Fruit fly (Drosophila melanogaster) whole organism, embryonic: ENCODE data around the gene Or85b.
A peak's percentile ranks its signal among the peaks of the same experiment; 100 is the strongest.

Experiments
- Bdp1 ChIP-seq: fragments of 200-800 bp; sonication (Bioruptor generic); optimal IDR thresholded peaks from 3 replicates; lab custom pipeline; 2016; ENCODE audit warnings: missing biosample characterization, missing genetic modification characterization
- CG10267 ChIP-seq: fragments of 200-800 bp; sonication (Bioruptor generic); optimal IDR thresholded peaks from 2 replicates; lab custom pipeline; 2018; ENCODE audit warnings: missing biosample characterization, mild to moderate bottlenecking, missing genetic modification characterization, moderate library complexity
- CG10979 ChIP-seq: fragments of 200-800 bp; sonication (Bioruptor generic); optimal IDR thresholded peaks from 2 replicates; lab custom pipeline; 2018; ENCODE audit warnings: missing biosample characterization, mild to moderate bottlenecking, missing genetic modification characterization, moderate library complexity
- CG11560 ChIP-seq: fragments of 200-800 bp; sonication (Bioruptor generic); IDR thresholded peaks from 3 replicates; pipeline ENCODE4 v1.3.6; 2022; ENCODE audit warnings: missing biosample characterization, missing genetic modification characterization
- CG12104 ChIP-seq: fragments of 200-800 bp; sonication (Bioruptor generic); optimal IDR thresholded peaks from 3 replicates; lab custom pipeline; 2016; ENCODE audit warnings: missing biosample characterization, missing genetic modification characterization
- CG12219 ChIP-seq: fragments of 200-800 bp; sonication (Bioruptor generic); optimal IDR thresholded peaks from 3 replicates; lab custom pipeline; 2018; ENCODE audit warnings: missing biosample characterization, mild to moderate bottlenecking, missing genetic modification characterization
- CG1233 ChIP-seq: fragments of 200-800 bp; sonication (Bioruptor generic); optimal IDR thresholded peaks from 4 replicates; lab custom pipeline; 2018; ENCODE audit warnings: missing biosample characterization, mild to moderate bottlenecking, missing genetic modification characterization
- CG12769 ChIP-seq: fragments of 200-800 bp; sonication (Bioruptor generic); optimal IDR thresholded peaks from 2 replicates; lab custom pipeline; 2019; ENCODE audit warnings: missing biosample characterization, mild to moderate bottlenecking, missing genetic modification characterization, moderate library complexity
- CG14860 ChIP-seq: fragments of 200-800 bp; sonication (Bioruptor generic); IDR thresholded peaks from 3 replicates; pipeline ENCODE4 v1.3.6; 2022; ENCODE audit warnings: missing biosample characterization, missing genetic modification characterization; ENCODE audit not compliant: partially characterized antibody
- CG14965 ChIP-seq: fragments of 200-800 bp; sonication (Bioruptor generic); optimal IDR thresholded peaks from 2 replicates; lab custom pipeline; 2016; ENCODE audit warnings: missing biosample characterization, missing genetic modification characterization, borderline replicate concordance
- CG16863 ChIP-seq: fragments of 200-800 bp; sonication (Bioruptor generic); optimal IDR thresholded peaks from 3 replicates; lab custom pipeline; 2016; ENCODE audit warnings: missing biosample characterization, missing genetic modification characterization
- CG17328 ChIP-seq: fragments of 200-800 bp; sonication (Bioruptor generic); IDR thresholded peaks from 2 replicates; pipeline ENCODE4 v1.3.6; 2022; ENCODE audit warnings: missing biosample characterization, missing genetic modification characterization
- CG18476 ChIP-seq: fragments of 200-800 bp; sonication (Bioruptor generic); optimal IDR thresholded peaks from 2 replicates; lab custom pipeline; 2016; ENCODE audit warnings: missing biosample characterization, mild to moderate bottlenecking, missing genetic modification characterization
- CG18764 ChIP-seq: fragments of 200-800 bp; sonication (Bioruptor generic); optimal IDR thresholded peaks from 3 replicates; lab custom pipeline; 2016; ENCODE audit warnings: missing biosample characterization, missing genetic modification characterization
- CG2129 ChIP-seq: fragments of 200-800 bp; sonication (Bioruptor generic); IDR thresholded peaks from 2 replicates; pipeline ENCODE4 v1.3.6; 2022; ENCODE audit warnings: missing biosample characterization, missing genetic modification characterization; ENCODE audit not compliant: partially characterized antibody
- CG2202 ChIP-seq: fragments of 200-800 bp; sonication (Bioruptor generic); optimal IDR thresholded peaks from 2 replicates; lab custom pipeline; 2018; ENCODE audit warnings: missing biosample characterization, mild to moderate bottlenecking, missing genetic modification characterization
- CG33213 ChIP-seq: fragments of 200-800 bp; sonication (Bioruptor generic); optimal IDR thresholded peaks from 3 replicates; lab custom pipeline; 2016; ENCODE audit warnings: missing biosample characterization, missing genetic modification characterization
- CG3847 ChIP-seq: fragments of 200-800 bp; sonication (Bioruptor generic); IDR thresholded peaks from 2 replicates; pipeline ENCODE4 v1.3.6; 2022; ENCODE audit warnings: missing biosample characterization, missing genetic modification characterization
- CG4328 ChIP-seq: fragments of 200-800 bp; sonication (Bioruptor generic); optimal IDR thresholded peaks from 3 replicates; lab custom pipeline; 2017; ENCODE audit warnings: missing biosample characterization, missing genetic modification reagents, missing genetic modification characterization
- CG43689 ChIP-seq: fragments of 200-800 bp; sonication (Bioruptor generic); IDR thresholded peaks from 2 replicates; pipeline ENCODE4 v1.3.6; 2022; ENCODE audit warnings: missing biosample characterization, missing genetic modification characterization
- CG5245 ChIP-seq: fragments of 200-800 bp; sonication (Bioruptor generic); optimal IDR thresholded peaks from 3 replicates; lab custom pipeline; 2016; ENCODE audit warnings: missing biosample characterization, missing genetic modification characterization
- CG5953 ChIP-seq: fragments of 200-800 bp; sonication (Bioruptor generic); IDR thresholded peaks from 2 replicates; pipeline ENCODE4 v1.3.6; 2022; ENCODE audit warnings: missing biosample characterization, missing genetic modification characterization
- CG6175 ChIP-seq: fragments of 200-800 bp; sonication (Bioruptor generic); IDR thresholded peaks from 3 replicates; pipeline ENCODE4 v1.3.6; 2022; ENCODE audit warnings: missing biosample characterization, missing genetic modification characterization
- CG7271 ChIP-seq: fragments of 200-800 bp; sonication (Bioruptor generic); optimal IDR thresholded peaks from 2 replicates; lab custom pipeline; 2018; ENCODE audit warnings: missing biosample characterization, mild to moderate bottlenecking, missing genetic modification characterization, moderate library complexity
- CG7839 ChIP-seq: fragments of 200-800 bp; sonication (Bioruptor generic); optimal IDR thresholded peaks from 3 replicates; lab custom pipeline; 2018; ENCODE audit warnings: missing biosample characterization, mild to moderate bottlenecking, missing genetic modification characterization, moderate library complexity
- CG7928 ChIP-seq: fragments of 200-800 bp; sonication (Bioruptor generic); optimal IDR thresholded peaks from 2 replicates; lab custom pipeline; 2017; ENCODE audit warnings: missing biosample characterization, mild to moderate bottlenecking, missing genetic modification characterization
- CG7963 ChIP-seq: fragments of 200-800 bp; sonication (Bioruptor generic); IDR thresholded peaks from 3 replicates; pipeline ENCODE4 v1.3.6; 2022; ENCODE audit warnings: missing biosample characterization, missing genetic modification characterization; ENCODE audit not compliant: partially characterized antibody
- CG8478 ChIP-seq: fragments of >200 bp; optimal IDR thresholded peaks from 2 replicates; lab custom pipeline; 2018
- CG9609 ChIP-seq: fragments of 200-800 bp; sonication (Bioruptor generic); optimal IDR thresholded peaks from 3 replicates; lab custom pipeline; 2016; ENCODE audit warnings: missing biosample characterization, missing genetic modification characterization
- Doc3 ChIP-seq: fragments of 200-800 bp; sonication (Bioruptor generic); IDR thresholded peaks from 3 replicates; pipeline ENCODE4 v1.3.6; 2022; ENCODE audit warnings: missing biosample characterization, missing genetic modification characterization; ENCODE audit not compliant: partially characterized antibody
- Eip74EF ChIP-seq, 2 experiments: fragments of 200-800 bp in 1 of 2; fragments of >200 bp in 1 of 2; sonication (Bioruptor generic) in 1 of 2; optimal IDR thresholded peaks; 2 replicates each; lab custom pipeline; 2017 to 2019; ENCODE audit warnings: missing biosample characterization in 2 of 2, missing genetic modification characterization in 2 of 2, mild to moderate bottlenecking in 1 of 2, moderate library complexity in 1 of 2
- Fer2 ChIP-seq: fragments of 200-800 bp; sonication (Bioruptor generic); optimal IDR thresholded peaks from 2 replicates; lab custom pipeline; 2018; ENCODE audit warnings: missing biosample characterization, mild to moderate bottlenecking, missing genetic modification characterization, moderate library complexity
- MTF-1 ChIP-seq: fragments of 200-800 bp; sonication (Bioruptor generic); optimal IDR thresholded peaks from 2 replicates; lab custom pipeline; 2018; ENCODE audit warnings: missing biosample characterization, mild to moderate bottlenecking, missing genetic modification characterization, borderline replicate concordance
- Oli ChIP-seq: fragments of 200-800 bp; sonication (Bioruptor generic); optimal IDR thresholded peaks from 2 replicates; lab custom pipeline; 2018; ENCODE audit warnings: missing biosample characterization, mild to moderate bottlenecking, missing genetic modification characterization, moderate library complexity
- Opbp ChIP-seq: fragments of 200-800 bp; sonication (Bioruptor generic); IDR thresholded peaks from 3 replicates; pipeline ENCODE4 v1.3.6; 2022; ENCODE audit warnings: missing biosample characterization, missing genetic modification characterization; ENCODE audit not compliant: partially characterized antibody
- Ravus ChIP-seq: fragments of 200-800 bp; sonication (Bioruptor generic); IDR thresholded peaks from 2 replicates; pipeline ENCODE4 v1.3.6; 2022; ENCODE audit warnings: missing biosample characterization, missing genetic modification characterization
- TFAM ChIP-seq: fragments of 200-800 bp; sonication (Bioruptor generic); optimal IDR thresholded peaks from 2 replicates; lab custom pipeline; 2017; ENCODE audit warnings: missing biosample characterization, missing genetic modification characterization, inconsistent platforms
- ara ChIP-seq: fragments of 200-800 bp; sonication (Bioruptor generic); IDR thresholded peaks from 2 replicates; pipeline ENCODE4 v1.3.6; 2022; ENCODE audit warnings: missing biosample characterization, missing genetic modification characterization
- bigmax ChIP-seq: fragments of 200-800 bp; sonication (Bioruptor generic); optimal IDR thresholded peaks from 2 replicates; lab custom pipeline; 2018; ENCODE audit warnings: missing biosample characterization, mild to moderate bottlenecking, missing genetic modification characterization
- bowl ChIP-seq: fragments of 200-800 bp; sonication (Bioruptor generic); IDR thresholded peaks from 2 replicates; pipeline ENCODE4 v1.3.6; 2022; ENCODE audit warnings: missing biosample characterization, missing genetic modification characterization
- bsh ChIP-seq, 2 experiments: fragments of 200-800 bp; sonication (Bioruptor generic); optimal IDR thresholded peaks; 2 replicates each; lab custom pipeline; 2017 to 2018; ENCODE audit warnings: mild to moderate bottlenecking in 2 of 2, missing biosample characterization in 2 of 2, missing genetic modification characterization in 2 of 2, moderate library complexity in 1 of 2
- da ChIP-seq: fragments of 200-800 bp; sonication (Bioruptor generic); optimal IDR thresholded peaks from 2 replicates; lab custom pipeline; 2016; ENCODE audit warnings: missing biosample characterization, missing genetic modification characterization
- dm ChIP-seq: fragments of 200-800 bp; sonication (Bioruptor generic); optimal IDR thresholded peaks from 3 replicates; lab custom pipeline; 2016; ENCODE audit warnings: missing biosample characterization, missing genetic modification characterization
- dmrt99B ChIP-seq: fragments of 200-800 bp; sonication (Bioruptor generic); optimal IDR thresholded peaks from 2 replicates; lab custom pipeline; 2018; ENCODE audit warnings: missing biosample characterization, mild to moderate bottlenecking, missing genetic modification characterization, moderate library complexity
- inv ChIP-seq: fragments of 200-800 bp; sonication (Bioruptor generic); IDR thresholded peaks from 2 replicates; pipeline ENCODE4 v1.3.6; 2022; ENCODE audit warnings: missing biosample characterization, missing genetic modification characterization; ENCODE audit not compliant: partially characterized antibody
- lbe ChIP-seq: fragments of 200-800 bp; sonication (Bioruptor generic); optimal IDR thresholded peaks from 2 replicates; lab custom pipeline; 2016; ENCODE audit warnings: missing biosample characterization, mild to moderate bottlenecking, missing genetic modification characterization
- lilli ChIP-seq: fragments of 200-800 bp; sonication (Bioruptor generic); optimal IDR thresholded peaks from 3 replicates; lab custom pipeline; 2016; ENCODE audit warnings: missing biosample characterization, missing genetic modification characterization
- nerfin-2 ChIP-seq: fragments of 200-800 bp; sonication (Bioruptor generic); IDR thresholded peaks from 2 replicates; pipeline ENCODE4 v1.3.6; 2022; ENCODE audit warnings: missing biosample characterization, missing genetic modification characterization; ENCODE audit not compliant: partially characterized antibody
- otp ChIP-seq: fragments of 200-800 bp; sonication (Bioruptor generic); IDR thresholded peaks from 3 replicates; pipeline ENCODE4, ENCODE4 v1.3.6; 2022; ENCODE audit warnings: missing biosample characterization, missing genetic modification characterization
- pb ChIP-seq: fragments of 200-800 bp; sonication (Bioruptor generic); optimal IDR thresholded peaks from 3 replicates; lab custom pipeline; 2016; ENCODE audit warnings: missing biosample characterization, missing genetic modification characterization
- shn ChIP-seq: fragments of 200-800 bp; sonication (Bioruptor generic); optimal IDR thresholded peaks from 3 replicates; lab custom pipeline; 2016; ENCODE audit warnings: missing biosample characterization, missing genetic modification characterization

Or85b gene

DNA sequence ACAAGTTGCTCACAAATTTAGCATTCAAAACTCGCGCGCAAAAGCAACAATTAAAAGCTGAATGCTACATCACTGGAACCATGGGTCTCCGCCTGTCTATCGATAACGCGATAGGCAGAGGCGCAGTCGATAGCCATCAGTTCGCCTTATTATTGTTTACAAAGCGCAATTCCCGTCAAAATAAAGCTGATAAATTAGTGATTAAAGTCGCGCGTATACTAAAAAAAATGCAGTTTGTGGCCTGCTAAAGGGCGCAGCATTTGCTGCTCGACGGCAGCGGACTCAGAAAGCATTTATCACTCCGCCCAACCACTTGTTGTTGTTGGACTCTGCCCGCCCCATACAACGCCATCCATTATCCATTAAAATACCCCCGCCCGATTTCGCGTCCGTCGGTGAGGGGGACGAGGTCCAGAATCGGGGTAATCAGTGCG is 6.6 kb upstream of the Or85b start, which contains the start of gene CG11737 (continued):
- no peak for TF ChIP-seq CG10979 (tag; lab: Kevin White, UChicago)
- TF ChIP-seq Fer2 (tag; lab: Kevin White, UChicago): no peak
- TF ChIP-seq nerfin-2 (GFP tag; lab: Robert Waterston, UW): peak; percentile 66; the same call in 1 of the 2 replicates
- TF ChIP-seq CG8478 (lab: Kevin White, UChicago): no peak
- TF ChIP-seq CG3847 (GFP tag; lab: Robert Waterston, UW): no peak
- no peak for TF ChIP-seq CG18476 (GFP tag; lab: Kevin White, UChicago)
- no peak for TF ChIP-seq CG16863 (GFP tag; lab: Kevin White, UChicago)
- TF ChIP-seq CG17328: no peak
- no peak for TF ChIP-seq CG2129
- TF ChIP-seq shn (GFP tag; lab: Kevin White, UChicago): no peak
- TF ChIP-seq ara (GFP tag; lab: Robert Waterston, UW): no peak
- no peak for TF ChIP-seq CG7271 (tag; lab: Kevin White, UChicago)
- TF ChIP-seq otp (GFP tag; lab: Robert Waterston, UW): no peak
- TF ChIP-seq MTF-1 (GFP tag; lab: Kevin White, UChicago): no peak
- TF ChIP-seq bowl (GFP tag; lab: Robert Waterston, UW): no peak
- no peak for TF ChIP-seq CG9609
- peak; percentile 60; the same call in 2 of the 3 replicates for TF ChIP-seq CG7963 (GFP tag; lab: Robert Waterston, UW)
- TF ChIP-seq Opbp (GFP tag; lab: Robert Waterston, UW): peak; percentile 26; the same call in 1 of the 3 replicates
- peak; percentile 22 for TF ChIP-seq dm
- TF ChIP-seq CG10267 (tag; lab: Kevin White, UChicago): no peak
- TF ChIP-seq da: no peak
- TF ChIP-seq Bdp1 (GFP tag; lab: Kevin White, UChicago): no peak
- TF ChIP-seq lbe: no peak
- TF ChIP-seq dmrt99B: no peak
- no peak for TF ChIP-seq lilli (GFP tag; lab: Kevin White, UChicago)
- TF ChIP-seq CG1233 (GFP tag; lab: Kevin White, UChicago): no peak
- no peak for TF ChIP-seq CG5245 (GFP tag; lab: Kevin White, UChicago)
- TF ChIP-seq bsh (GFP tag; optimal IDR thresholded peaks at IDR 0.05; lab: Kevin White, UChicago): no peak
- no peak for TF ChIP-seq CG4328 (GFP tag; lab: Kevin White, UChicago)
- TF ChIP-seq CG18764 (GFP tag; lab: Kevin White, UChicago): no peak
- TF ChIP-seq CG2202 (tag; lab: Kevin White, UChicago): no peak
- no peak for TF ChIP-seq CG43689
- TF ChIP-seq CG12769: peak; percentile 13
- TF ChIP-seq CG12219 (GFP tag; lab: Kevin White, UChicago): no peak
- TF ChIP-seq CG14860 (GFP tag; lab: Robert Waterston, UW): peak; percentile 69
- no peak for TF ChIP-seq Doc3
- no peak for TF ChIP-seq Eip74EF (GFP tag; optimal IDR thresholded peaks at IDR 0.05; lab: Kevin White, UChicago)
- no peak for TF ChIP-seq CG5953 (GFP tag; lab: Robert Waterston, UW)
- no peak for TF ChIP-seq bigmax (GFP tag; lab: Kevin White, UChicago)
- peak; percentile 40 for TF ChIP-seq inv (GFP tag; lab: Robert Waterston, UW)
- TF ChIP-seq pb: no peak
- no peak for TF ChIP-seq TFAM (GFP tag; lab: Kevin White, UChicago)
- TF ChIP-seq CG7839: no peak
- peak; percentile 1 for TF ChIP-seq CG33213 (GFP tag; lab: Kevin White, UChicago)
- TF ChIP-seq CG12104: no peak
- no peak for TF ChIP-seq CG7928 (GFP tag; lab: Kevin White, UChicago)
- TF ChIP-seq Ravus: no peak
- TF ChIP-seq CG14965: no peak
- no peak for TF ChIP-seq CG11560 (tag; lab: Robert Waterston, UW)
- TF ChIP-seq CG6175 (GFP tag; lab: Robert Waterston, UW): no peak
- TF ChIP-seq Oli (tag; lab: Kevin White, UChicago): no peak
